Worm (Caenorhabditis elegans) whole organism, young adult: ENCODE data around the gene F59G1.4.

ENCODE experiments used
- B0336.3 ChIP-seq: fragments of 200-800 bp; sonication (Bioruptor generic); IDR thresholded peaks from 2 replicates; pipeline ENCODE4 v1.3.6; 2022; ENCODE audit warnings: missing genetic modification characterization, missing compliant biosample characterization
- C06A6.2 ChIP-seq: fragments of 200-800 bp; sonication (Bioruptor generic); conservative IDR thresholded peaks from 2 replicates; pipeline ENCODE4 v1.3.6; 2022; ENCODE audit warnings: missing genetic modification characterization, missing compliant biosample characterization
- dpl-1 ChIP-seq: fragments of 150-350 bp; optimal IDR thresholded peaks from 2 replicates; lab custom pipeline; 2014; ENCODE audit warnings: missing biosample characterization, missing genetic modification reagents, missing genetic modification characterization
- unc-62 ChIP-seq: fragments of 150-350 bp; optimal IDR thresholded peaks from 2 replicates; lab custom pipeline; 2014; ENCODE audit warnings: missing biosample characterization, missing genetic modification reagents, missing genetic modification characterization

DNA sequence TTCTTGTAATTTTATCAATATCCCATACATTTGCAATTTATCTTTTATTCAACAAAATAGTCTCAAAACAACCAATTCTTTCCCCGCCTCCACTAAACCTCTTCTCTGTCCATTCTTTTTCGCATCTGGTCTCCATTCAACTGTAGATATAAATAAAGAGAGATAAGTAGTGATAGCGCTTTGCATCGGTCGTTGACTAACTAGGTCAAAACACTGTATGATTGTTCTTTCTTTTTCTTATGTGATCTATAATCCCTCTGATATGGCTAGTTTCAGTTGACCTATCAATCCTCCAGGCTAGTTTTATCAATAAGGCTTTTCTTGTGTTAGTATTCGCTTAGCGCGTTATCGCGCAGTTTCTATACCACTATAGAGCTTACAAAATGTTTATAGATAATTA lies 42.7 kb upstream of the F59G1.4 start:
- TF ChIP-seq B0336.3 (GFP tag; lab: Robert Waterston, UW) (no peak), dpl-1 (no peak), C06A6.2 (GFP tag; lab: Robert Waterston, UW) (no peak), unc-62 (GFP tag; lab: Kevin White, UChicago) (no peak)
